Worm (Caenorhabditis elegans) whole organism, L1 larva: ENCODE data around the gene eif-3.L.

Source experiments
- C16A3.4 ChIP-seq: fragments of 150-350 bp; optimal IDR thresholded peaks from 2 replicates; lab custom pipeline; 2014; ENCODE audit warnings: missing biosample characterization, missing genetic modification characterization
- Y116A8C.19 ChIP-seq: sonication (generic microtip); optimal IDR thresholded peaks from 2 replicates; lab custom pipeline; 2016; ENCODE audit warnings: missing compliant biosample characterization, missing genetic modification characterization, borderline replicate concordance
- ama-1 ChIP-seq: fragments of 150-350 bp; optimal IDR thresholded peaks from 2 replicates; lab custom pipeline; 2014
- ceh-63 ChIP-seq: fragments of 200-800 bp; sonication (Bioruptor generic); optimal IDR thresholded peaks from 2 replicates; lab custom pipeline; 2018; ENCODE audit warnings: mild to moderate bottlenecking, missing genetic modification characterization, missing compliant biosample characterization
- ceh-8 ChIP-seq: fragments of 200-800 bp; sonication (Bioruptor generic); optimal IDR thresholded peaks from 2 replicates; lab custom pipeline; 2018; ENCODE audit warnings: mild to moderate bottlenecking, missing genetic modification characterization, moderate library complexity, missing compliant biosample characterization
- ceh-82 ChIP-seq, 3 experiments: fragments of 150-350 bp in 1 of 3; sonication (generic microtip) in 2 of 3; optimal IDR thresholded peaks; 2 replicates each; lab custom pipeline; 2014 to 2017; ENCODE audit warnings: missing biosample characterization in 3 of 3, missing genetic modification characterization in 3 of 3
- efl-1 ChIP-seq, 4 experiments: fragments of 150-350 bp; optimal IDR thresholded peaks in 3 of 4; peaks in 1 of 4; 1 replicate in 1 of 4; 2 replicates in 3 of 4; lab custom pipeline; 2014; ENCODE audit warnings: missing biosample characterization in 2 of 4, missing genetic modification characterization in 2 of 4, missing genetic modification reagents in 2 of 4
- efl-3 ChIP-seq: fragments of 200-800 bp; sonication (Bioruptor generic); optimal IDR thresholded peaks from 2 replicates; lab custom pipeline; 2018; ENCODE audit warnings: mild to moderate bottlenecking, missing genetic modification characterization, missing compliant biosample characterization
- egl-27 ChIP-seq, 2 experiments: fragments of 150-350 bp in 1 of 2; sonication (generic microtip); optimal IDR thresholded peaks; 3 replicates each; lab custom pipeline; 2017 to 2018; ENCODE audit warnings: missing biosample characterization in 2 of 2, missing genetic modification characterization in 2 of 2, missing genetic modification reagents in 2 of 2
- elt-2 ChIP-seq: sonication (generic microtip); optimal IDR thresholded peaks from 2 replicates; lab custom pipeline; 2016; ENCODE audit warnings: missing genetic modification characterization, mild to moderate bottlenecking, inconsistent platforms, missing compliant biosample characterization, missing genetic modification reagents
- hlh-17 ChIP-seq: fragments of 200-800 bp; sonication (Bioruptor generic); optimal IDR thresholded peaks from 2 replicates; lab custom pipeline; 2018; ENCODE audit warnings: missing genetic modification characterization, mild to moderate bottlenecking, missing compliant biosample characterization, moderate library complexity, borderline replicate concordance
- hlh-4 ChIP-seq: sonication (generic microtip); optimal IDR thresholded peaks from 2 replicates; lab custom pipeline; 2016; ENCODE audit warnings: mild to moderate bottlenecking, missing genetic modification characterization, missing compliant biosample characterization
- irx-1 ChIP-seq: sonication (generic microtip); optimal IDR thresholded peaks from 2 replicates; lab custom pipeline; 2016; ENCODE audit warnings: missing genetic modification characterization, missing compliant biosample characterization
- isw-1 ChIP-seq: fragments of 200-800 bp; sonication (Bioruptor generic); IDR thresholded peaks from 2 replicates; pipeline ENCODE4 v1.3.6; 2022; ENCODE audit warnings: missing genetic modification characterization, missing compliant biosample characterization
- jun-1 ChIP-seq: fragments of 150-350 bp; optimal IDR thresholded peaks from 2 replicates; lab custom pipeline; 2014; ENCODE audit warnings: missing biosample characterization, missing genetic modification reagents, missing genetic modification characterization
- lin-13 ChIP-seq: fragments of 150-350 bp; optimal IDR thresholded peaks from 2 replicates; lab custom pipeline; 2014; ENCODE audit warnings: missing biosample characterization, missing genetic modification reagents, missing genetic modification characterization
- lin-14 ChIP-seq: fragments of 200-800 bp; sonication (Bioruptor generic); optimal IDR thresholded peaks from 2 replicates; lab custom pipeline; 2018; ENCODE audit warnings: mild to moderate bottlenecking, missing genetic modification characterization, moderate library complexity, missing compliant biosample characterization
- lin-15B ChIP-seq: fragments of 150-350 bp; sonication (generic microtip); optimal IDR thresholded peaks from 3 replicates; lab custom pipeline; 2014; ENCODE audit warnings: missing biosample characterization, missing genetic modification characterization
- lin-35 ChIP-seq, 2 experiments: fragments of 150-350 bp; optimal IDR thresholded peaks; 2 replicates each; lab custom pipeline; 2014; ENCODE audit warnings: missing biosample characterization in 2 of 2, missing genetic modification characterization in 2 of 2, missing genetic modification reagents in 2 of 2
- lir-3 ChIP-seq: sonication (generic microtip); optimal IDR thresholded peaks from 2 replicates; lab custom pipeline; 2016; ENCODE audit warnings: mild to moderate bottlenecking, missing genetic modification characterization, moderate library complexity, missing compliant biosample characterization; ENCODE audit not compliant: poor library complexity
- lsy-2 ChIP-seq, 2 experiments: fragments of 150-350 bp; optimal IDR thresholded peaks; 2 replicates each; lab custom pipeline; 2014; ENCODE audit warnings: missing biosample characterization in 2 of 2, missing genetic modification characterization in 2 of 2
- mef-2 ChIP-seq: fragments of 150-350 bp; optimal IDR thresholded peaks from 2 replicates; lab custom pipeline; 2014; ENCODE audit warnings: missing biosample characterization, missing genetic modification characterization
- nhr-237 ChIP-seq: fragments of 150-350 bp; optimal IDR thresholded peaks from 2 replicates; lab custom pipeline; 2014; ENCODE audit warnings: missing biosample characterization, missing genetic modification characterization
- nhr-71 ChIP-seq: sonication (generic microtip); optimal IDR thresholded peaks from 2 replicates; lab custom pipeline; 2016; ENCODE audit warnings: mild to moderate bottlenecking, missing genetic modification characterization, moderate library complexity, missing compliant biosample characterization
- nhr-76 ChIP-seq: sonication (generic microtip); optimal IDR thresholded peaks from 2 replicates; lab custom pipeline; 2017; ENCODE audit warnings: missing biosample characterization, missing genetic modification characterization
- nhr-77 ChIP-seq: fragments of 150-350 bp; optimal IDR thresholded peaks from 2 replicates; lab custom pipeline; 2014; ENCODE audit warnings: missing biosample characterization, missing genetic modification characterization
- nhr-85 ChIP-seq: sonication (generic microtip); peaks from one replicate; lab custom pipeline; 2016; ENCODE audit warnings: missing genetic modification characterization, inconsistent platforms, missing compliant biosample characterization
- nhr-90 ChIP-seq: sonication (generic microtip); optimal IDR thresholded peaks from 2 replicates; lab custom pipeline; 2016; ENCODE audit warnings: mild to moderate bottlenecking, missing genetic modification characterization, missing compliant biosample characterization; ENCODE audit not compliant: poor library complexity
- pag-3 ChIP-seq: sonication (generic microtip); optimal IDR thresholded peaks from 2 replicates; lab custom pipeline; 2017; ENCODE audit warnings: missing genetic modification characterization, mild to moderate bottlenecking, missing compliant biosample characterization, antibody characterized with exemption, borderline replicate concordance; ENCODE audit not compliant: insufficient read depth
- pax-3 ChIP-seq: fragments of 200-800 bp; sonication (Bioruptor generic); optimal IDR thresholded peaks from 2 replicates; lab custom pipeline; 2018; ENCODE audit warnings: mild to moderate bottlenecking, missing genetic modification characterization, moderate library complexity, missing compliant biosample characterization
- rnt-1 ChIP-seq: sonication (generic microtip); optimal IDR thresholded peaks from 2 replicates; lab custom pipeline; 2016; ENCODE audit warnings: mild to moderate bottlenecking, missing genetic modification characterization, moderate library complexity, missing compliant biosample characterization
- skn-1 ChIP-seq: fragments of 150-350 bp; optimal IDR thresholded peaks from 2 replicates; lab custom pipeline; 2014; ENCODE audit warnings: missing biosample characterization, missing genetic modification characterization
- snu-23 ChIP-seq: sonication (generic microtip); optimal IDR thresholded peaks from 2 replicates; lab custom pipeline; 2016; ENCODE audit warnings: missing genetic modification characterization, missing compliant biosample characterization
- sox-4 ChIP-seq: sonication (generic microtip); optimal IDR thresholded peaks from 2 replicates; lab custom pipeline; 2016; ENCODE audit warnings: missing genetic modification characterization, missing compliant biosample characterization
- unc-30 ChIP-seq: sonication (generic microtip); optimal IDR thresholded peaks from 2 replicates; lab custom pipeline; 2017; ENCODE audit warnings: missing biosample characterization, missing genetic modification characterization
- unc-62 ChIP-seq: fragments of 150-350 bp; optimal IDR thresholded peaks from 2 replicates; lab custom pipeline; 2014; ENCODE audit warnings: missing biosample characterization, missing genetic modification reagents, missing genetic modification characterization
- vab-15 ChIP-seq: sonication (generic microtip); optimal IDR thresholded peaks from 2 replicates; lab custom pipeline; 2017; ENCODE audit warnings: missing genotype, mild to moderate bottlenecking, missing genetic modification characterization, missing compliant biosample characterization
- xbp-1 ChIP-seq: sonication (generic microtip); optimal IDR thresholded peaks from 2 replicates; lab custom pipeline; 2016; ENCODE audit warnings: missing genetic modification characterization, missing compliant biosample characterization
- ztf-4 ChIP-seq: fragments of 150-350 bp; optimal IDR thresholded peaks from 2 replicates; lab custom pipeline; 2014; ENCODE audit warnings: missing biosample characterization, missing genetic modification characterization

eif-3.L gene

ce11 chrII:5593377-5593932 lies 28.8 kb downstream of the eif-3.L start, which contains the start of gene cdc-14 (continued):
- TF ChIP-seq lin-35 (GFP tag; optimal IDR thresholded peaks at IDR 0.05; lab: Kevin White, UChicago), result peak; percentile 70 to 86
- no peak for TF ChIP-seq hlh-17 (GFP tag; lab: Kevin White, UChicago)
- peak; percentile 59 for TF ChIP-seq nhr-77 (tag; lab: Kevin White, UChicago)
- TF ChIP-seq pax-3 (tag; lab: Kevin White, UChicago), result no peak
- TF ChIP-seq ama-1 (lab: Kevin White, UChicago), result peak; percentile 48
- TF ChIP-seq efl-1 (optimal IDR thresholded peaks at IDR 0.05; lab: Kevin White, UChicago), result peak; percentile 74 to 76
- peak; percentile 65 to 94 for TF ChIP-seq efl-1 (GFP tag; optimal IDR thresholded peaks at IDR 0.05 in 1 of 2; lab: Kevin White, UChicago)
- peak; percentile 96 for TF ChIP-seq lin-14
- TF ChIP-seq nhr-71 (tag; lab: Kevin White, UChicago), result peak; percentile 90
- TF ChIP-seq nhr-237 (tag; lab: Kevin White, UChicago), result peak; percentile 18
- no peak for TF ChIP-seq irx-1 (tag; lab: Kevin White, UChicago)
- peak; percentile 90 for TF ChIP-seq nhr-85 (tag; lab: Kevin White, UChicago)
- peak; percentile 64 for TF ChIP-seq nhr-90 (tag; lab: Kevin White, UChicago)
- peak; percentile 56 for TF ChIP-seq vab-15 (tag; lab: Kevin White, UChicago)
- no peak for TF ChIP-seq unc-30 (tag; lab: Kevin White, UChicago)
- TF ChIP-seq Y116A8C.19 (tag; lab: Kevin White, UChicago), result no peak
- peak; percentile 57 for TF ChIP-seq lir-3 (tag; lab: Kevin White, UChicago)
- TF ChIP-seq rnt-1 (tag; lab: Kevin White, UChicago), result peak; percentile 80
- TF ChIP-seq isw-1 (GFP tag; lab: Robert Waterston, UW), result peak; percentile 37
- peak; percentile 63 for TF ChIP-seq skn-1 (tag; lab: Kevin White, UChicago)
- TF ChIP-seq ztf-4 (tag; lab: Kevin White, UChicago), result peak; percentile 64
- TF ChIP-seq efl-3 (GFP tag; lab: Kevin White, UChicago), result no peak
- TF ChIP-seq C16A3.4 (tag; lab: Kevin White, UChicago), result peak; percentile 88
- TF ChIP-seq ceh-8 (GFP tag; lab: Kevin White, UChicago), result no peak
- peak in 1 of 3 experiments; percentile 36 for TF ChIP-seq ceh-82 (tag; optimal IDR thresholded peaks at IDR 0.05; lab: Kevin White, UChicago)
- TF ChIP-seq unc-62, result no peak
- TF ChIP-seq jun-1, result no peak
- peak; percentile 98 for TF ChIP-seq pag-3 (tag; lab: Kevin White, UChicago)
- no peak for TF ChIP-seq mef-2 (tag; lab: Kevin White, UChicago)
- TF ChIP-seq lin-13, result peak; percentile 72
- TF ChIP-seq egl-27 (tag; optimal IDR thresholded peaks at IDR 0.05; lab: Kevin White, UChicago), result no peak
- TF ChIP-seq sox-4, result no peak
- peak; percentile 57 for TF ChIP-seq xbp-1 (tag; lab: Kevin White, UChicago)
- TF ChIP-seq lsy-2 (tag; optimal IDR thresholded peaks at IDR 0.05; lab: Kevin White, UChicago), result peak; percentile 77 to 80
- TF ChIP-seq ceh-63 (GFP tag; lab: Kevin White, UChicago), result no peak
- TF ChIP-seq snu-23 (GFP tag; lab: Kevin White, UChicago), result peak; percentile 92
- TF ChIP-seq lin-15B (tag; lab: Kevin White, UChicago), result peak; percentile 71
- TF ChIP-seq elt-2 (tag; lab: Kevin White, UChicago), result peak; percentile 33
- TF ChIP-seq hlh-4 (tag; lab: Kevin White, UChicago), result no peak

- TF ChIP-seq nhr-76 (tag; lab: Kevin White, UChicago) (no peak), nhr-85 (tag; lab: Kevin White, UChicago) (peak; percentile 72)
Observed at ce11 chrII:5592857-5593256, 29.4 kb downstream of the eif-3.L start.
